Worm (Caenorhabditis elegans) whole organism, early embryonic: ENCODE measurements around the gene unc-26.

ENCODE experiments used
- ama-1 ChIP-seq: fragments of 150-350 bp; optimal IDR thresholded peaks from 2 replicates; lab custom pipeline; 2014
- scrt-1 ChIP-seq: fragments of 200-800 bp; sonication (Bioruptor generic); IDR thresholded peaks from 2 replicates; pipeline ENCODE4 v1.3.6; 2022; ENCODE audit warnings: missing genetic modification characterization, missing compliant biosample characterization
- sea-1 ChIP-seq: fragments of 200-800 bp; sonication (Bioruptor generic); conservative IDR thresholded peaks from 2 replicates; pipeline ENCODE4 v1.3.6; 2022; ENCODE audit warnings: missing genetic modification characterization, missing compliant biosample characterization
- tbx-11 ChIP-seq: fragments of 200-800 bp; sonication (Bioruptor generic); IDR thresholded peaks from 2 replicates; pipeline ENCODE4 v1.3.6; 2022; ENCODE audit warnings: missing genetic modification characterization, missing compliant biosample characterization

ce11 chrIV:13282778-13283177, 10.5 kb upstream of the unc-26 start, which contains the start of gene cpsf-3:
- TF ChIP-seq ama-1 (lab: Kevin White, UChicago) (no peak), tbx-11 (GFP tag; lab: Robert Waterston, UW) (no peak), sea-1 (GFP tag; lab: Robert Waterston, UW) (no peak), scrt-1 (GFP tag; lab: Robert Waterston, UW) (no peak)
